Worm (Caenorhabditis elegans) whole organism, midembryonic: ENCODE data around the gene serp-1.1.

Experiments used
- flt-1 ChIP-seq: fragments of 200-800 bp; sonication (Bioruptor generic); IDR thresholded peaks from 2 replicates; pipeline ENCODE4 v1.3.6; 2022; ENCODE audit warnings: missing genetic modification characterization, missing compliant biosample characterization
- klf-2 ChIP-seq: fragments of 200-800 bp; sonication (Bioruptor generic); conservative IDR thresholded peaks from 2 replicates; pipeline ENCODE4 v1.3.6; 2022; ENCODE audit warnings: missing genetic modification reagents, missing genetic modification characterization, missing compliant biosample characterization
- med-1 ChIP-seq: sonication (generic microtip); optimal IDR thresholded peaks from 2 replicates; lab custom pipeline; 2017; ENCODE audit warnings: missing genetic modification characterization, mild to moderate bottlenecking, missing compliant biosample characterization, antibody characterized with exemption, missing genetic modification reagents; ENCODE audit not compliant: insufficient read depth

DNA sequence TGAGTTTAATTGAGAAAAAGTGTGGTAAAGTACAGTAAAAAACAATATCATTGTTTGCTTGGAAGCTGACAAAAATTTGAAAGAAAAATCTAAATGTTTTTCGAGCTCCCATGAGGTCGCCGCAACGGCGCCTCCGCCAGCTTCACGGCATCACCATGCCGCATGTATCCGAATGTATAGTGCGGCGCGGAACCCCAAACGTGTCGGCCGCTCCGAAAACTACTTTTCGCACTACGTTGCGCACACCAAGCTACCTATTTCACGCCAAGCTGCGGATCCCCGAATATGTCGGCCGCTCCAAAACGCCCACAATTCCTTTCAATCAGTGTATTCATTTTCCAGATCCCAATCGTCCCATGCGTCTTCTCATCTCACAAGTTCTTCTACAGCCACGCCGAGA, 9.6 kb downstream of the serp-1.1 start:
- no peak for TF ChIP-seq klf-2 (GFP tag; lab: Robert Waterston, UW)
- TF ChIP-seq med-1 (GFP tag; lab: Kevin White, UChicago): no peak
- no peak for TF ChIP-seq flt-1 (GFP tag; lab: Robert Waterston, UW)
